Worm (Caenorhabditis elegans) whole organism, mixed stage, embryonic: Measurements from ENCODE around the gene F34D6.1.
"Not testable (repeated sequence)": the region's sequence is repeated elsewhere in the genome, so short reads cannot be mapped to it uniquely, and the experiment has no call there.

Experiments
- elt-3 ChIP-seq: fragments of 150-350 bp; optimal IDR thresholded peaks from 2 replicates; lab custom pipeline; 2014; ENCODE audit warnings: missing biosample characterization, missing genetic modification characterization
- lin-32 ChIP-seq: fragments of 200-800 bp; sonication (Bioruptor generic); optimal IDR thresholded peaks from 2 replicates; lab custom pipeline; 2018; ENCODE audit warnings: mild to moderate bottlenecking, missing genetic modification characterization, missing compliant biosample characterization
- mep-1 ChIP-seq: fragments of 150-350 bp; optimal IDR thresholded peaks from 2 replicates; lab custom pipeline; 2017; ENCODE audit warnings: missing biosample characterization, missing genetic modification reagents, missing genetic modification characterization, inconsistent platforms
- snpc-4 ChIP-seq: fragments of 150-350 bp; optimal IDR thresholded peaks from 2 replicates; lab custom pipeline; 2014; ENCODE audit warnings: missing biosample characterization, missing genetic modification characterization
- sptf-1 ChIP-seq: sonication (generic microtip); optimal IDR thresholded peaks from 2 replicates; lab custom pipeline; 2017; ENCODE audit warnings: mild to moderate bottlenecking, missing genetic modification characterization, moderate library complexity, missing compliant biosample characterization

DNA sequence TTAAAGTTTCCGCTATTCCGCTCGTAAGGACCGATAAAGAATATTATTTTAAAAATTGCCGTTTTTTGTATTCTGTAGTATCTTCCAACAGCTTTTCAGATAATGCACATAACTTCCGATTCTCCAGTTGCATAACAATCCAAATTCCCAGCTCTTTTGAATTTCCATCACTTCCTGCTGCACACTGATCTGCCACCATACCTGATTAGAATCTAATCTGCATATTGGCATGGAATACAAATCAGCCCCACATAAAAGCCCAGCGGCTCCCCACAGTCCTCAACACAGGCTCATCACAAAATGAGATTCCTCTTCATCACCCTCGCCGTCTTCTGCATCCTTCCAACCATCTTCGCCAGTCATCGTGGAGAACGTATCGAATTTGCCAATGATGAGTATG lies 7.6 kb upstream of the F34D6.1 start, which contains the start of gene nspf-2:
- not testable (repeated sequence) for TF ChIP-seq lin-32 (GFP tag; lab: Kevin White, UChicago); snpc-4 (tag; lab: Kevin White, UChicago); mep-1 (tag; lab: Kevin White, UChicago); elt-3 (tag; lab: Kevin White, UChicago); sptf-1 (tag; lab: Kevin White, UChicago)
